Fruit fly (Drosophila melanogaster) whole organism, embryonic: ENCODE results near the gene CIA30.
A peak's percentile ranks its signal among the peaks of the same experiment; 100 is the strongest.

Source experiments
- Asciz ChIP-seq: fragments of 200-800 bp; sonication (Bioruptor generic); optimal IDR thresholded peaks from 2 replicates; lab custom pipeline; 2017; ENCODE audit warnings: missing biosample characterization, mild to moderate bottlenecking, missing genetic modification characterization, missing genetic modification reagents
- B-H1 ChIP-seq: fragments of 200-800 bp; sonication (Bioruptor generic); IDR thresholded peaks from 3 replicates; pipeline ENCODE4 v1.3.6; 2022; ENCODE audit warnings: missing biosample characterization, missing genetic modification characterization
- BEAF-32 ChIP-seq: fragments of 200-800 bp; sonication (Bioruptor generic); optimal IDR thresholded peaks from 3 replicates; lab custom pipeline; 2017; ENCODE audit warnings: missing biosample characterization, missing genetic modification characterization, mild to moderate bottlenecking, moderate library complexity, missing genetic modification reagents
- CG10274 ChIP-seq: fragments of 200-800 bp; sonication (Bioruptor generic); optimal IDR thresholded peaks from 3 replicates; lab custom pipeline; 2017; ENCODE audit warnings: missing biosample characterization, mild to moderate bottlenecking, missing genetic modification characterization
- CG10462 ChIP-seq: fragments of 200-800 bp; sonication (Bioruptor generic); optimal IDR thresholded peaks from 2 replicates; lab custom pipeline; 2016; ENCODE audit warnings: missing biosample characterization, missing genetic modification characterization
- CG10543 ChIP-seq: fragments of 200-800 bp; sonication (Bioruptor generic); optimal IDR thresholded peaks from 3 replicates; lab custom pipeline; 2017; ENCODE audit warnings: missing biosample characterization, mild to moderate bottlenecking, missing genetic modification characterization, moderate library complexity
- CG10959 ChIP-seq: fragments of 200-800 bp; sonication (Bioruptor generic); IDR thresholded peaks from 2 replicates; pipeline ENCODE4 v1.3.6; 2022; ENCODE audit warnings: missing biosample characterization, missing genetic modification characterization
- CG12659 ChIP-seq: fragments of 200-800 bp; sonication (Bioruptor generic); optimal IDR thresholded peaks from 3 replicates; lab custom pipeline; 2017; ENCODE audit warnings: mild to moderate bottlenecking, missing biosample characterization, missing genetic modification reagents, missing genetic modification characterization
- CG13287 ChIP-seq: fragments of 200-800 bp; sonication (Bioruptor generic); IDR thresholded peaks from 2 replicates; pipeline ENCODE4 v1.3.6; 2022; ENCODE audit warnings: missing biosample characterization, missing genetic modification characterization; ENCODE audit not compliant: partially characterized antibody
- CG14441 ChIP-seq: fragments of 200-800 bp; sonication (Bioruptor generic); IDR thresholded peaks from 2 replicates; pipeline ENCODE4 v1.3.6; 2022; ENCODE audit warnings: missing biosample characterization, missing genetic modification characterization
- CG14710 ChIP-seq: fragments of 200-800 bp; sonication (Bioruptor generic); optimal IDR thresholded peaks from 3 replicates; lab custom pipeline; 2019; ENCODE audit warnings: missing biosample characterization, mild to moderate bottlenecking, missing genetic modification characterization, moderate library complexity
- CG15479 ChIP-seq: fragments of 200-800 bp; sonication (Bioruptor generic); optimal IDR thresholded peaks from 3 replicates; lab custom pipeline; 2019; ENCODE audit warnings: missing biosample characterization, mild to moderate bottlenecking, missing genetic modification characterization, moderate library complexity
- CG1602 ChIP-seq: fragments of 200-800 bp; sonication (Bioruptor generic); optimal IDR thresholded peaks from 3 replicates; lab custom pipeline; 2016; ENCODE audit warnings: missing biosample characterization, missing genetic modification characterization
- CG17912 ChIP-seq: fragments of 200-800 bp; sonication (Bioruptor generic); optimal IDR thresholded peaks from 2 replicates; lab custom pipeline; 2018; ENCODE audit warnings: missing biosample characterization, mild to moderate bottlenecking, missing genetic modification characterization
- CG2678 ChIP-seq: fragments of 200-800 bp; sonication (Bioruptor generic); optimal IDR thresholded peaks from 3 replicates; lab custom pipeline; 2019; ENCODE audit warnings: missing biosample characterization, mild to moderate bottlenecking, missing genetic modification characterization, moderate library complexity
- CG32772 ChIP-seq: fragments of 200-800 bp; sonication (Bioruptor generic); IDR thresholded peaks from 2 replicates; pipeline ENCODE4 v1.3.6; 2022; ENCODE audit warnings: missing biosample characterization, missing genetic modification characterization
- CG34376 ChIP-seq: fragments of 200-800 bp; sonication (Bioruptor generic); optimal IDR thresholded peaks from 2 replicates; lab custom pipeline; 2018; ENCODE audit warnings: missing biosample characterization, mild to moderate bottlenecking, missing genetic modification characterization
- CG3838 ChIP-seq: fragments of 200-800 bp; sonication (Bioruptor generic); optimal IDR thresholded peaks from 3 replicates; lab custom pipeline; 2016; ENCODE audit warnings: missing biosample characterization, missing genetic modification characterization
- CG4360 ChIP-seq: fragments of 200-800 bp; sonication (Bioruptor generic); IDR thresholded peaks from 2 replicates; pipeline ENCODE4 v1.3.6; 2022; ENCODE audit warnings: missing biosample characterization, missing genetic modification characterization
- CG5180 ChIP-seq: fragments of 200-800 bp; sonication (Bioruptor generic); optimal IDR thresholded peaks from 3 replicates; lab custom pipeline; 2017; ENCODE audit warnings: missing biosample characterization, missing genetic modification characterization, mild to moderate bottlenecking, moderate library complexity, missing genetic modification reagents
- CG6254 ChIP-seq: fragments of 200-800 bp; sonication (Bioruptor generic); optimal IDR thresholded peaks from 3 replicates; lab custom pipeline; 2017; ENCODE audit warnings: mild to moderate bottlenecking, missing biosample characterization, missing genetic modification reagents, missing genetic modification characterization
- CG6765 ChIP-seq: fragments of 200-800 bp; sonication (Bioruptor generic); optimal IDR thresholded peaks from 3 replicates; lab custom pipeline; 2017; ENCODE audit warnings: missing biosample characterization, mild to moderate bottlenecking, missing genetic modification characterization
- CG8359 ChIP-seq: fragments of 200-800 bp; sonication (Bioruptor generic); optimal IDR thresholded peaks from 2 replicates; lab custom pipeline; 2017; ENCODE audit warnings: missing biosample characterization, mild to moderate bottlenecking, missing genetic modification characterization, borderline replicate concordance
- CG9797 ChIP-seq: fragments of 200-800 bp; sonication (Bioruptor generic); optimal IDR thresholded peaks from 3 replicates; lab custom pipeline; 2018; ENCODE audit warnings: missing biosample characterization, mild to moderate bottlenecking, missing genetic modification characterization
- CG9817 ChIP-seq: fragments of 200-800 bp; sonication (Bioruptor generic); optimal IDR thresholded peaks from 2 replicates; lab custom pipeline; 2018; ENCODE audit warnings: missing biosample characterization, mild to moderate bottlenecking, missing genetic modification characterization, moderate library complexity
- D19A ChIP-seq: fragments of 200-800 bp; optimal IDR thresholded peaks from 3 replicates; lab custom pipeline; 2019; ENCODE audit warnings: missing biosample characterization, mild to moderate bottlenecking, missing genetic modification characterization, moderate library complexity
- Fer1 ChIP-seq: fragments of 200-800 bp; sonication (Bioruptor generic); optimal IDR thresholded peaks from 2 replicates; lab custom pipeline; 2017; ENCODE audit warnings: missing biosample characterization, mild to moderate bottlenecking, missing genetic modification characterization
- HLH54F ChIP-seq: fragments of 200-800 bp; sonication (Bioruptor generic); optimal IDR thresholded peaks from 3 replicates; lab custom pipeline; 2016; ENCODE audit warnings: missing biosample characterization, missing genetic modification characterization
- HmgD ChIP-seq: fragments of 200-800 bp; sonication (Bioruptor generic); optimal IDR thresholded peaks from 3 replicates; lab custom pipeline; 2016; ENCODE audit warnings: missing biosample characterization, missing genetic modification characterization
- Hr78 ChIP-seq, 2 experiments: fragments of 200-800 bp in 1 of 2; fragments of >200 bp in 1 of 2; sonication (Bioruptor generic) in 1 of 2; optimal IDR thresholded peaks; 2 replicates each; lab custom pipeline; 2017 to 2019; ENCODE audit warnings: missing biosample characterization in 2 of 2, missing genetic modification characterization in 2 of 2, mild to moderate bottlenecking in 1 of 2, moderate library complexity in 1 of 2
- NK7.1 ChIP-seq: fragments of 200-800 bp; sonication (Bioruptor generic); optimal IDR thresholded peaks from 3 replicates; lab custom pipeline; 2016; ENCODE audit warnings: missing biosample characterization, missing genetic modification characterization
- NfI ChIP-seq: fragments of 200-800 bp; sonication (Bioruptor generic); optimal IDR thresholded peaks from 3 replicates; lab custom pipeline; 2018; ENCODE audit warnings: missing biosample characterization, mild to moderate bottlenecking, missing genetic modification characterization, moderate library complexity
- Side ChIP-seq: fragments of 200-800 bp; sonication (Bioruptor generic); optimal IDR thresholded peaks from 2 replicates; lab custom pipeline; 2016; ENCODE audit warnings: missing biosample characterization, missing genetic modification characterization
- Sox100B ChIP-seq: fragments of 200-800 bp; sonication (Bioruptor generic); optimal IDR thresholded peaks from 3 replicates; lab custom pipeline; 2018; ENCODE audit warnings: missing biosample characterization, mild to moderate bottlenecking, missing genetic modification characterization
- Sry-δ ChIP-seq: fragments of 200-800 bp; sonication (Bioruptor generic); optimal IDR thresholded peaks from 2 replicates; lab custom pipeline; 2016; ENCODE audit warnings: missing biosample characterization, missing genetic modification characterization
- Xrp1 ChIP-seq: fragments of 200-800 bp; sonication (Bioruptor generic); IDR thresholded peaks from 2 replicates; pipeline ENCODE4 v1.3.6; 2022; ENCODE audit warnings: missing biosample characterization, missing genetic modification characterization
- bab2 ChIP-seq: fragments of 200-800 bp; sonication (Bioruptor generic); optimal IDR thresholded peaks from 2 replicates; lab custom pipeline; 2016; ENCODE audit warnings: missing biosample characterization, missing genetic modification characterization
- br ChIP-seq: fragments of >200 bp; optimal IDR thresholded peaks from 2 replicates; lab custom pipeline; 2017
- cg ChIP-seq: fragments of 200-800 bp; sonication (Bioruptor generic); optimal IDR thresholded peaks from 3 replicates; lab custom pipeline; 2019; ENCODE audit warnings: missing biosample characterization, mild to moderate bottlenecking, missing genetic modification characterization, moderate library complexity
- chinmo ChIP-seq: fragments of 200-800 bp; sonication (Bioruptor generic); IDR thresholded peaks from 4 replicates; pipeline ENCODE4 v1.3.6; 2022; ENCODE audit warnings: missing biosample characterization, missing genetic modification characterization; ENCODE audit not compliant: partially characterized antibody
- crc ChIP-seq: fragments of 200-800 bp; sonication (Bioruptor generic); optimal IDR thresholded peaks from 2 replicates; lab custom pipeline; 2016; ENCODE audit warnings: missing biosample characterization, missing genetic modification characterization
- dpn ChIP-seq, 2 experiments: fragments of 200-800 bp; sonication (Bioruptor generic); optimal IDR thresholded peaks; 3 replicates each; lab custom pipeline; 2016; ENCODE audit warnings: missing biosample characterization in 2 of 2, missing genetic modification characterization in 2 of 2
- esg ChIP-seq: fragments of 200-800 bp; sonication (Bioruptor generic); conservative IDR thresholded peaks from 2 replicates; pipeline ENCODE4 v1.3.6; 2022; ENCODE audit warnings: missing biosample characterization, missing genetic modification characterization
- grau ChIP-seq: fragments of 200-800 bp; optimal IDR thresholded peaks from 3 replicates; lab custom pipeline; 2019; ENCODE audit warnings: missing biosample characterization, mild to moderate bottlenecking, missing genetic modification characterization, moderate library complexity
- hb ChIP-seq: fragments of 200-800 bp; sonication (Bioruptor generic); IDR thresholded peaks from 3 replicates; pipeline ENCODE4 v1.3.6; 2022; ENCODE audit warnings: missing biosample characterization, missing genetic modification characterization; ENCODE audit not compliant: partially characterized antibody
- hth ChIP-seq: fragments of >200 bp; optimal IDR thresholded peaks from 2 replicates; lab custom pipeline; 2017; ENCODE audit warnings: inconsistent platforms
- jumu ChIP-seq: fragments of 200-800 bp; sonication (Bioruptor generic); optimal IDR thresholded peaks from 3 replicates; lab custom pipeline; 2016; ENCODE audit warnings: missing biosample characterization, missing genetic modification characterization
- scrt ChIP-seq: fragments of 200-800 bp; sonication (Bioruptor generic); optimal IDR thresholded peaks from 2 replicates; lab custom pipeline; 2018; ENCODE audit warnings: missing biosample characterization, mild to moderate bottlenecking, missing genetic modification characterization, moderate library complexity
- seq ChIP-seq: fragments of 200-800 bp; sonication (Bioruptor generic); IDR thresholded peaks from 2 replicates; pipeline ENCODE4 v1.3.6; 2022; ENCODE audit warnings: missing biosample characterization, missing genetic modification characterization
- sqz ChIP-seq: fragments of 200-800 bp; sonication (Bioruptor generic); optimal IDR thresholded peaks from 3 replicates; lab custom pipeline; 2018; ENCODE audit warnings: missing biosample characterization, mild to moderate bottlenecking, missing genetic modification characterization

The CIA30 gene

dm6 chr3R:29745056-29745455 is 8.3 kb downstream of the CIA30 start, which contains the start of the genes Wdr24 and IntS11 (continued):
- TF ChIP-seq NfI (GFP tag; lab: Kevin White, UChicago) = peak; percentile 82
- peak; percentile 29 for TF ChIP-seq CG17912
- TF ChIP-seq NK7.1 = no peak
- peak; percentile 32 for TF ChIP-seq HmgD (GFP tag; lab: Kevin White, UChicago)
- TF ChIP-seq CG10462 (GFP tag; lab: Kevin White, UChicago) = no peak
- TF ChIP-seq CG3838 (GFP tag; lab: Kevin White, UChicago) = no peak
- TF ChIP-seq Sry-δ (GFP tag; lab: Kevin White, UChicago) = peak; percentile 52
- peak; percentile 96 for TF ChIP-seq CG14441 (GFP tag; lab: Robert Waterston, UW)
- peak; percentile 64; the same call in 1 of the 2 replicates for TF ChIP-seq CG13287 (GFP tag; lab: Robert Waterston, UW)
- TF ChIP-seq jumu = peak; percentile 56
- no peak for TF ChIP-seq br (lab: Kevin White, UChicago)
- peak; percentile 73 for TF ChIP-seq Fer1 (GFP tag; lab: Kevin White, UChicago)
- TF ChIP-seq CG5180 = no peak
- no peak for TF ChIP-seq crc (GFP tag; lab: Kevin White, UChicago)
- TF ChIP-seq seq (GFP tag; lab: Robert Waterston, UW) = peak; percentile 69
- TF ChIP-seq Asciz (GFP tag; lab: Kevin White, UChicago) = no peak
- peak; percentile 23 for TF ChIP-seq CG10274 (GFP tag; lab: Kevin White, UChicago)
- TF ChIP-seq Side = no peak
- TF ChIP-seq CG12659 (GFP tag; lab: Kevin White, UChicago) = peak; percentile 91
- TF ChIP-seq CG1602 = peak; percentile 84
- no peak for TF ChIP-seq CG15479 (GFP tag; lab: Kevin White, UChicago)
- no peak for TF ChIP-seq D19A
- TF ChIP-seq CG6765 (GFP tag; lab: Kevin White, UChicago) = no peak
- TF ChIP-seq CG32772 (GFP tag; lab: Robert Waterston, UW) = peak; percentile 97
- peak; percentile 77 for TF ChIP-seq scrt (GFP tag; lab: Kevin White, UChicago)
- TF ChIP-seq bab2 (GFP tag; lab: Kevin White, UChicago) = peak; percentile 79
- no peak for TF ChIP-seq hth (lab: Kevin White, UChicago)
- TF ChIP-seq HLH54F (GFP tag; lab: Kevin White, UChicago) = peak; percentile 86
- TF ChIP-seq B-H1 (GFP tag; lab: Robert Waterston, UW) = peak; percentile 80; the same call in 2 of the 3 replicates
- TF ChIP-seq hb (GFP tag; lab: Robert Waterston, UW) = no peak
- peak; percentile 88 for TF ChIP-seq CG2678
- peak; percentile 87 for TF ChIP-seq CG9797 (GFP tag; lab: Kevin White, UChicago)
- no peak for TF ChIP-seq CG10543 (GFP tag; lab: Kevin White, UChicago)
- 0 out of 4 replicates have a peak, but pooled peaks have one; percentile 57 for TF ChIP-seq chinmo (GFP tag; lab: Robert Waterston, UW)
- peak; percentile 91 for TF ChIP-seq esg (GFP tag; lab: Robert Waterston, UW)
- TF ChIP-seq cg (GFP tag; lab: Kevin White, UChicago) = no peak
- TF ChIP-seq CG9817 (tag; lab: Kevin White, UChicago) = peak; percentile 93
- TF ChIP-seq sqz (GFP tag; lab: Kevin White, UChicago) = no peak
- TF ChIP-seq CG10959 (GFP tag; lab: Robert Waterston, UW) = 0 out of 2 replicates have a peak, but pooled peaks have one; percentile 30
- peak; percentile 30 for TF ChIP-seq CG6254 (GFP tag; lab: Kevin White, UChicago)
- TF ChIP-seq CG14710 = peak; percentile 81
- TF ChIP-seq Xrp1 (GFP tag; lab: Robert Waterston, UW) = peak; percentile 79
- no peak for TF ChIP-seq CG8359 (GFP tag; lab: Kevin White, UChicago)
- no peak for TF ChIP-seq Hr78 (GFP tag; optimal IDR thresholded peaks at IDR 0.05; lab: Kevin White, UChicago)
- peak; percentile 60 for TF ChIP-seq CG34376 (GFP tag; lab: Kevin White, UChicago)
- TF ChIP-seq grau (tag; lab: Kevin White, UChicago) = peak; percentile 90
- TF ChIP-seq Sox100B (GFP tag; lab: Kevin White, UChicago) = no peak
- TF ChIP-seq CG4360 (GFP tag; lab: Robert Waterston, UW) = 0 out of 2 replicates have a peak, but pooled peaks have one; percentile 32
- peak; percentile 65 to 82 for TF ChIP-seq dpn (GFP tag; optimal IDR thresholded peaks at IDR 0.05; lab: Kevin White, UChicago)
- TF ChIP-seq BEAF-32 (GFP tag; lab: Kevin White, UChicago) = peak; percentile 54
